Fruit fly (Drosophila melanogaster) whole organism, prepupa: Measurements from ENCODE around the gene CheB93a.

ENCODE experiments used
- Blimp-1 ChIP-seq: fragments of 200-800 bp; sonication (Bioruptor generic); optimal IDR thresholded peaks from 3 replicates; lab custom pipeline; 2017; ENCODE audit warnings: missing biosample characterization, missing genetic modification characterization, mild to moderate bottlenecking, moderate library complexity, missing genetic modification reagents
- CG10669 ChIP-seq: fragments of 200-800 bp; sonication (Bioruptor generic); optimal IDR thresholded peaks from 3 replicates; lab custom pipeline; 2018; ENCODE audit warnings: missing biosample characterization, mild to moderate bottlenecking, missing genetic modification characterization, moderate library complexity
- CG11762 ChIP-seq: fragments of 200-800 bp; sonication (Bioruptor generic); optimal IDR thresholded peaks from 3 replicates; lab custom pipeline; 2016; ENCODE audit warnings: missing biosample characterization, missing genetic modification characterization; ENCODE audit not compliant: insufficient read depth
- CG11902 ChIP-seq: fragments of 200-800 bp; sonication (Bioruptor generic); optimal IDR thresholded peaks from 3 replicates; lab custom pipeline; 2016; ENCODE audit warnings: missing biosample characterization, missing genetic modification characterization
- CG15336 ChIP-seq: fragments of 200-800 bp; sonication (Bioruptor generic); IDR thresholded peaks from 2 replicates; pipeline ENCODE4 v1.3.6; 2022; ENCODE audit warnings: missing biosample characterization, missing genetic modification characterization
- CG16779 ChIP-seq: fragments of 200-800 bp; sonication (Bioruptor generic); optimal IDR thresholded peaks from 3 replicates; lab custom pipeline; 2017; ENCODE audit warnings: missing biosample characterization, mild to moderate bottlenecking, missing genetic modification characterization
- CG31627 ChIP-seq: fragments of 200-800 bp; sonication (Bioruptor generic); optimal IDR thresholded peaks from 3 replicates; lab custom pipeline; 2016; ENCODE audit warnings: missing biosample characterization, missing genetic modification characterization
- CG34406 ChIP-seq: fragments of 200-800 bp; sonication (Bioruptor generic); optimal IDR thresholded peaks from 3 replicates; lab custom pipeline; 2016; ENCODE audit warnings: missing biosample characterization, missing genetic modification characterization
- CG3919 ChIP-seq: fragments of 200-800 bp; sonication (Bioruptor generic); optimal IDR thresholded peaks from 3 replicates; lab custom pipeline; 2016; ENCODE audit warnings: missing biosample characterization, missing genetic modification characterization
- CG4318 ChIP-seq: fragments of 200-800 bp; sonication (Bioruptor generic); optimal IDR thresholded peaks from 3 replicates; lab custom pipeline; 2017; ENCODE audit warnings: missing biosample characterization, mild to moderate bottlenecking, missing genetic modification characterization
- CG6276 ChIP-seq: fragments of 200-800 bp; sonication (Bioruptor generic); optimal IDR thresholded peaks from 2 replicates; lab custom pipeline; 2017; ENCODE audit warnings: missing biosample characterization, mild to moderate bottlenecking, missing genetic modification characterization
- CG6854 ChIP-seq: fragments of 200-800 bp; sonication (Bioruptor generic); optimal IDR thresholded peaks from 2 replicates; lab custom pipeline; 2017; ENCODE audit warnings: missing biosample characterization, mild to moderate bottlenecking, missing genetic modification characterization
- CG7368 ChIP-seq: fragments of 200-800 bp; sonication (Bioruptor generic); optimal IDR thresholded peaks from 3 replicates; lab custom pipeline; 2016; ENCODE audit warnings: missing biosample characterization, missing genetic modification characterization
- CG8119 ChIP-seq: fragments of 200-800 bp; sonication (Bioruptor generic); IDR thresholded peaks from 3 replicates; pipeline ENCODE4 v1.3.6; 2022; ENCODE audit warnings: missing biosample characterization, missing genetic modification characterization
- CG8319 ChIP-seq: fragments of 200-800 bp; sonication (Bioruptor generic); optimal IDR thresholded peaks from 3 replicates; lab custom pipeline; 2016; ENCODE audit warnings: missing biosample characterization, missing genetic modification characterization
- CG8632 ChIP-seq: fragments of 200-800 bp; sonication (Bioruptor generic); optimal IDR thresholded peaks from 3 replicates; lab custom pipeline; 2016; ENCODE audit warnings: missing biosample characterization, missing genetic modification characterization
- Eip75B ChIP-seq: fragments of 200-800 bp; sonication (Bioruptor generic); optimal IDR thresholded peaks from 3 replicates; lab custom pipeline; 2016; ENCODE audit warnings: missing biosample characterization, missing genetic modification characterization
- Eip93F ChIP-seq: fragments of 200-800 bp; sonication (Bioruptor generic); optimal IDR thresholded peaks from 2 replicates; lab custom pipeline; 2016; ENCODE audit warnings: missing biosample characterization, mild to moderate bottlenecking, missing genetic modification characterization
- Ets21C ChIP-seq: fragments of 200-800 bp; sonication (Bioruptor generic); optimal IDR thresholded peaks from 3 replicates; lab custom pipeline; 2016; ENCODE audit warnings: missing biosample characterization, missing genetic modification characterization
- Gug ChIP-seq: fragments of 200-800 bp; sonication (Bioruptor generic); IDR thresholded peaks from 2 replicates; pipeline ENCODE4 v1.3.6; 2022; ENCODE audit warnings: missing biosample characterization, missing genetic modification characterization
- Hr38 ChIP-seq: sonication (Bioruptor generic); optimal IDR thresholded peaks from 2 replicates; lab custom pipeline; 2016; ENCODE audit warnings: missing biosample characterization, missing genetic modification characterization
- Hr4 ChIP-seq: fragments of 200-800 bp; sonication (Bioruptor generic); optimal IDR thresholded peaks from 3 replicates; lab custom pipeline; 2016; ENCODE audit warnings: missing biosample characterization, missing genetic modification characterization
- Lpt ChIP-seq: fragments of 200-800 bp; sonication (Bioruptor generic); optimal IDR thresholded peaks from 3 replicates; lab custom pipeline; 2016; ENCODE audit warnings: missing biosample characterization, missing genetic modification characterization
- Met ChIP-seq: fragments of 200-800 bp; sonication (Bioruptor generic); optimal IDR thresholded peaks from 3 replicates; lab custom pipeline; 2016; ENCODE audit warnings: missing biosample characterization, missing genetic modification characterization
- Sox14 ChIP-seq: fragments of 200-800 bp; sonication (Bioruptor generic); optimal IDR thresholded peaks from 3 replicates; lab custom pipeline; 2016; ENCODE audit warnings: missing biosample characterization, missing genetic modification characterization
- achi ChIP-seq: fragments of 200-800 bp; sonication (Bioruptor generic); optimal IDR thresholded peaks from 3 replicates; lab custom pipeline; 2016; ENCODE audit warnings: missing biosample characterization, missing genetic modification characterization
- acj6 ChIP-seq: fragments of 200-800 bp; sonication (Bioruptor generic); optimal IDR thresholded peaks from 3 replicates; lab custom pipeline; 2016; ENCODE audit warnings: missing biosample characterization, missing genetic modification characterization
- dac ChIP-seq: fragments of 200-800 bp; sonication (Bioruptor generic); optimal IDR thresholded peaks from 2 replicates; lab custom pipeline; 2017; ENCODE audit warnings: missing biosample characterization, mild to moderate bottlenecking, missing genetic modification characterization
- esn ChIP-seq: fragments of 200-800 bp; sonication (Bioruptor generic); optimal IDR thresholded peaks from 2 replicates; lab custom pipeline; 2016; ENCODE audit warnings: missing biosample characterization, mild to moderate bottlenecking, missing genetic modification characterization, moderate library complexity
- fd85E ChIP-seq: fragments of 200-800 bp; sonication (Bioruptor generic); optimal IDR thresholded peaks from 3 replicates; lab custom pipeline; 2016; ENCODE audit warnings: missing biosample characterization, missing genetic modification characterization
- net ChIP-seq: fragments of 200-800 bp; sonication (Bioruptor generic); optimal IDR thresholded peaks from 3 replicates; lab custom pipeline; 2016; ENCODE audit warnings: missing biosample characterization, missing genetic modification characterization
- pdm3 ChIP-seq: fragments of 200-800 bp; sonication (Bioruptor generic); optimal IDR thresholded peaks from 3 replicates; lab custom pipeline; 2016; ENCODE audit warnings: missing biosample characterization, missing genetic modification characterization
- salr ChIP-seq, 2 experiments: fragments of 200-800 bp; sonication (Bioruptor generic); optimal IDR thresholded peaks; 3 replicates each; lab custom pipeline; 2016 to 2018; ENCODE audit warnings: missing biosample characterization in 2 of 2, missing genetic modification characterization in 2 of 2, mild to moderate bottlenecking in 1 of 2
- spab ChIP-seq: fragments of 200-800 bp; sonication (Bioruptor generic); optimal IDR thresholded peaks from 2 replicates; lab custom pipeline; 2017; ENCODE audit warnings: missing biosample characterization, mild to moderate bottlenecking, missing genetic modification characterization, missing genetic modification reagents
- svp ChIP-seq: fragments of 200-800 bp; sonication (Bioruptor generic); peaks from one replicate; lab custom pipeline; 2016; ENCODE audit warnings: missing biosample characterization, missing genetic modification characterization
- topi ChIP-seq: fragments of 200-800 bp; sonication (Bioruptor generic); optimal IDR thresholded peaks from 3 replicates; lab custom pipeline; 2016; ENCODE audit warnings: missing biosample characterization, missing genetic modification characterization
- vri ChIP-seq: fragments of 200-800 bp; sonication (Bioruptor generic); optimal IDR thresholded peaks from 3 replicates; lab custom pipeline; 2016; ENCODE audit warnings: missing biosample characterization, mild to moderate bottlenecking, missing genetic modification characterization

CheB93a gene

dm6 chr3R:21403435-21403834, 3.8 kb upstream of the CheB93a start, which contains the start of gene CG7907:
Gene CG7907, plus strand, starts transcription at chr3R:21403735.
- TF ChIP-seq Blimp-1 (GFP tag; lab: Kevin White, UChicago), result no peak
- no peak for TF ChIP-seq svp (GFP tag; lab: Kevin White, UChicago)
- TF ChIP-seq CG11902 (GFP tag; lab: Kevin White, UChicago), result no peak
- TF ChIP-seq CG8119, result no peak
- no peak for TF ChIP-seq spab
- no peak for TF ChIP-seq Eip93F (GFP tag; lab: Kevin White, UChicago)
- no peak for TF ChIP-seq Met
- no peak for TF ChIP-seq CG34406 (GFP tag; lab: Kevin White, UChicago)
- TF ChIP-seq CG31627 (GFP tag; lab: Kevin White, UChicago), result no peak
- TF ChIP-seq CG11762 (GFP tag; lab: Kevin White, UChicago), result no peak
- TF ChIP-seq CG6276 (GFP tag; lab: Kevin White, UChicago), result no peak
- TF ChIP-seq vri (GFP tag; lab: Kevin White, UChicago), result no peak
- TF ChIP-seq fd85E, result no peak
- no peak for TF ChIP-seq Sox14 (GFP tag; lab: Kevin White, UChicago)
- no peak for TF ChIP-seq pdm3 (GFP tag; lab: Kevin White, UChicago)
- TF ChIP-seq CG15336 (GFP tag; lab: Robert Waterston, UW), result no peak

dm6 chr3R:21406708-21407107, 537 bp upstream of the CheB93a start:
- TF ChIP-seq Gug (GFP tag; lab: Robert Waterston, UW), result no peak

- TF ChIP-seq CG6854 (GFP tag; lab: Kevin White, UChicago) (peak; percentile 98), esn (no peak)
- TF ChIP-seq, all 60 proteins: peak for 1
Measured at dm6 chr3R:21408372-21408771, 1.1 kb downstream of the CheB93a start.

- no peak for TF ChIP-seq CG7368
- no peak for TF ChIP-seq dac (GFP tag; lab: Kevin White, UChicago)
- no peak for TF ChIP-seq achi (GFP tag; lab: Kevin White, UChicago)
Measured at dm6 chr3R:21408823-21409222, 1.6 kb downstream of the CheB93a start, which contains the start of gene CheB93b. Gene CheB93b, plus strand, starts transcription at chr3R:21409123.

dm6 chr3R:21414169-21414568, 6.9 kb downstream of the CheB93a start:
- TF ChIP-seq CG15336 (GFP tag; lab: Robert Waterston, UW), result no peak
- no peak for TF ChIP-seq CG3919
- TF ChIP-seq net, result no peak
- TF ChIP-seq CG4318 (GFP tag; lab: Kevin White, UChicago), result no peak
- TF ChIP-seq Hr38, result no peak
- TF ChIP-seq CG8319 (GFP tag; lab: Kevin White, UChicago), result no peak
- TF ChIP-seq salr (GFP tag; optimal IDR thresholded peaks at IDR 0.05; lab: Kevin White, UChicago), result no peak
- no peak for TF ChIP-seq spab
- TF ChIP-seq Lpt (GFP tag; lab: Kevin White, UChicago), result no peak
- no peak for TF ChIP-seq CG11902 (GFP tag; lab: Kevin White, UChicago)
- TF ChIP-seq CG10669 (GFP tag; lab: Kevin White, UChicago), result no peak
- no peak for TF ChIP-seq Sox14 (GFP tag; lab: Kevin White, UChicago)
- TF ChIP-seq Eip75B (GFP tag; lab: Kevin White, UChicago), result no peak
- no peak for TF ChIP-seq pdm3 (GFP tag; lab: Kevin White, UChicago)
- TF ChIP-seq topi (GFP tag; lab: Kevin White, UChicago), result no peak
- TF ChIP-seq CG16779 (tag; lab: Kevin White, UChicago), result no peak
- no peak for TF ChIP-seq CG8632 (GFP tag; lab: Kevin White, UChicago)
- no peak for TF ChIP-seq Ets21C
- TF ChIP-seq acj6, result no peak
- TF ChIP-seq Hr4 (GFP tag; lab: Kevin White, UChicago), result no peak
- TF ChIP-seq, all 60 proteins: peak for 0
